Fruit fly (Drosophila melanogaster) whole organism, embryonic: Measurements from ENCODE around the gene mRpS9.

ENCODE experiments used
- Adf1 ChIP-seq: fragments of 200-800 bp; sonication (Bioruptor generic); IDR thresholded peaks from 2 replicates; pipeline ENCODE4 v1.3.6; 2022; ENCODE audit warnings: missing biosample characterization, missing genetic modification characterization
- Atf-2 ChIP-seq: fragments of 200-800 bp; sonication (Bioruptor generic); optimal IDR thresholded peaks from 2 replicates; lab custom pipeline; 2016; ENCODE audit warnings: missing biosample characterization, missing genetic modification characterization
- Atf3 ChIP-seq: fragments of 200-800 bp; sonication (Bioruptor generic); optimal IDR thresholded peaks from 3 replicates; lab custom pipeline; 2016; ENCODE audit warnings: missing biosample characterization, missing genetic modification characterization
- CG10147 ChIP-seq: fragments of 200-800 bp; sonication (Bioruptor generic); optimal IDR thresholded peaks from 2 replicates; lab custom pipeline; 2019; ENCODE audit warnings: missing biosample characterization, mild to moderate bottlenecking, missing genetic modification characterization, moderate library complexity
- CG10462 ChIP-seq: fragments of 200-800 bp; sonication (Bioruptor generic); optimal IDR thresholded peaks from 2 replicates; lab custom pipeline; 2016; ENCODE audit warnings: missing biosample characterization, missing genetic modification characterization
- CG10543 ChIP-seq: fragments of 200-800 bp; sonication (Bioruptor generic); optimal IDR thresholded peaks from 3 replicates; lab custom pipeline; 2017; ENCODE audit warnings: missing biosample characterization, mild to moderate bottlenecking, missing genetic modification characterization, moderate library complexity
- CG10979 ChIP-seq: fragments of 200-800 bp; sonication (Bioruptor generic); optimal IDR thresholded peaks from 2 replicates; lab custom pipeline; 2018; ENCODE audit warnings: missing biosample characterization, mild to moderate bottlenecking, missing genetic modification characterization, moderate library complexity
- CG11696 ChIP-seq: fragments of 200-800 bp; sonication (Bioruptor generic); IDR thresholded peaks from 2 replicates; pipeline ENCODE4 v1.3.6; 2022; ENCODE audit warnings: missing biosample characterization, missing genetic modification characterization
- CG12071 ChIP-seq: fragments of 200-800 bp; sonication (Bioruptor generic); optimal IDR thresholded peaks from 3 replicates; lab custom pipeline; 2018; ENCODE audit warnings: missing biosample characterization, mild to moderate bottlenecking, missing genetic modification characterization
- CG13123 ChIP-seq: fragments of 200-800 bp; sonication (Bioruptor generic); optimal IDR thresholded peaks from 2 replicates; lab custom pipeline; 2016; ENCODE audit warnings: missing biosample characterization, missing genetic modification characterization
- CG14860 ChIP-seq: fragments of 200-800 bp; sonication (Bioruptor generic); IDR thresholded peaks from 3 replicates; pipeline ENCODE4 v1.3.6; 2022; ENCODE audit warnings: missing biosample characterization, missing genetic modification characterization; ENCODE audit not compliant: partially characterized antibody
- CG15011 ChIP-seq: fragments of 200-800 bp; sonication (Bioruptor generic); optimal IDR thresholded peaks from 3 replicates; lab custom pipeline; 2018; ENCODE audit warnings: missing biosample characterization, mild to moderate bottlenecking, missing genetic modification characterization
- CG1647 ChIP-seq: fragments of 200-800 bp; sonication (Bioruptor generic); optimal IDR thresholded peaks from 3 replicates; lab custom pipeline; 2016; ENCODE audit warnings: missing biosample characterization, missing genetic modification characterization
- CG17186 ChIP-seq: fragments of 200-800 bp; sonication (Bioruptor generic); optimal IDR thresholded peaks from 3 replicates; lab custom pipeline; 2017; ENCODE audit warnings: missing biosample characterization, missing genetic modification reagents, missing genetic modification characterization
- CG18764 ChIP-seq: fragments of 200-800 bp; sonication (Bioruptor generic); optimal IDR thresholded peaks from 3 replicates; lab custom pipeline; 2016; ENCODE audit warnings: missing biosample characterization, missing genetic modification characterization
- CG2199 ChIP-seq: fragments of 200-800 bp; sonication (Bioruptor generic); IDR thresholded peaks from 3 replicates; pipeline ENCODE4 v1.3.6; 2022; ENCODE audit warnings: missing biosample characterization, missing genetic modification characterization
- CG32772 ChIP-seq: fragments of 200-800 bp; sonication (Bioruptor generic); IDR thresholded peaks from 2 replicates; pipeline ENCODE4 v1.3.6; 2022; ENCODE audit warnings: missing biosample characterization, missing genetic modification characterization
- CG4424 ChIP-seq: fragments of 200-800 bp; sonication (Bioruptor generic); optimal IDR thresholded peaks from 3 replicates; lab custom pipeline; 2016; ENCODE audit warnings: missing biosample characterization, missing genetic modification characterization
- CG6272 ChIP-seq: fragments of 200-800 bp; sonication (Bioruptor generic); IDR thresholded peaks from 2 replicates; pipeline ENCODE4 v1.3.6; 2022; ENCODE audit warnings: missing biosample characterization, missing genetic modification characterization
- CG6813 ChIP-seq: fragments of 200-800 bp; sonication (Bioruptor generic); optimal IDR thresholded peaks from 2 replicates; lab custom pipeline; 2017; ENCODE audit warnings: missing biosample characterization, missing genetic modification characterization, mild to moderate bottlenecking, moderate library complexity, missing genetic modification reagents
- CG7928 ChIP-seq: fragments of 200-800 bp; sonication (Bioruptor generic); optimal IDR thresholded peaks from 2 replicates; lab custom pipeline; 2017; ENCODE audit warnings: missing biosample characterization, mild to moderate bottlenecking, missing genetic modification characterization
- CG7987 ChIP-seq: fragments of 200-800 bp; sonication (Bioruptor generic); optimal IDR thresholded peaks from 2 replicates; lab custom pipeline; 2018; ENCODE audit warnings: missing biosample characterization, mild to moderate bottlenecking, missing genetic modification characterization, moderate library complexity
- CG8290 ChIP-seq, 3 experiments: fragments of 200-800 bp; sonication (Bioruptor generic); optimal IDR thresholded peaks; 2 replicates each; lab custom pipeline; 2016 to 2019; ENCODE audit warnings: missing biosample characterization in 3 of 3, missing genetic modification characterization in 3 of 3, mild to moderate bottlenecking in 2 of 3, moderate library complexity in 1 of 3
- Fer2 ChIP-seq: fragments of 200-800 bp; sonication (Bioruptor generic); optimal IDR thresholded peaks from 2 replicates; lab custom pipeline; 2018; ENCODE audit warnings: missing biosample characterization, mild to moderate bottlenecking, missing genetic modification characterization, moderate library complexity
- HLH54F ChIP-seq: fragments of 200-800 bp; sonication (Bioruptor generic); optimal IDR thresholded peaks from 3 replicates; lab custom pipeline; 2016; ENCODE audit warnings: missing biosample characterization, missing genetic modification characterization
- Kr ChIP-seq: fragments of 200-800 bp; sonication (Bioruptor generic); optimal IDR thresholded peaks from 2 replicates; lab custom pipeline; 2017; ENCODE audit warnings: missing biosample characterization, mild to moderate bottlenecking, missing genetic modification characterization
- Lhr ChIP-seq: fragments of 200-800 bp; sonication (Bioruptor generic); optimal IDR thresholded peaks from 3 replicates; lab custom pipeline; 2017; ENCODE audit warnings: mild to moderate bottlenecking, missing biosample characterization, missing genetic modification reagents, missing genetic modification characterization
- MBD-R2 ChIP-seq: fragments of 200-800 bp; sonication (Bioruptor generic); IDR thresholded peaks from 2 replicates; pipeline ENCODE4 v1.3.6; 2022; ENCODE audit warnings: missing biosample characterization, missing genetic modification characterization
- NC2α ChIP-seq: fragments of 200-800 bp; sonication (Bioruptor generic); optimal IDR thresholded peaks from 2 replicates; lab custom pipeline; 2016; ENCODE audit warnings: missing biosample characterization, missing genetic modification characterization
- NC2β ChIP-seq: fragments of 200-800 bp; sonication (Bioruptor generic); optimal IDR thresholded peaks from 2 replicates; lab custom pipeline; 2016; ENCODE audit warnings: missing biosample characterization, missing genetic modification characterization
- Ravus ChIP-seq: fragments of 200-800 bp; sonication (Bioruptor generic); IDR thresholded peaks from 2 replicates; pipeline ENCODE4 v1.3.6; 2022; ENCODE audit warnings: missing biosample characterization, missing genetic modification characterization
- Rfx ChIP-seq: fragments of 200-800 bp; sonication (Bioruptor generic); IDR thresholded peaks from 2 replicates; pipeline ENCODE4 v1.3.6; 2022; ENCODE audit warnings: missing biosample characterization, missing genetic modification characterization
- Scr ChIP-seq: fragments of 200-800 bp; sonication (Bioruptor generic); IDR thresholded peaks from 2 replicates; pipeline ENCODE4 v1.3.6; 2022; ENCODE audit warnings: missing biosample characterization, missing genetic modification characterization; ENCODE audit not compliant: partially characterized antibody
- Side ChIP-seq: fragments of 200-800 bp; sonication (Bioruptor generic); optimal IDR thresholded peaks from 2 replicates; lab custom pipeline; 2016; ENCODE audit warnings: missing biosample characterization, missing genetic modification characterization
- Sox100B ChIP-seq: fragments of 200-800 bp; sonication (Bioruptor generic); optimal IDR thresholded peaks from 3 replicates; lab custom pipeline; 2018; ENCODE audit warnings: missing biosample characterization, mild to moderate bottlenecking, missing genetic modification characterization
- Stat92E ChIP-seq, 3 experiments: fragments of >200 bp in 2 of 3; fragments of 200-800 bp in 1 of 3; sonication (Bioruptor generic) in 1 of 3; optimal IDR thresholded peaks; 2 replicates each; lab custom pipeline; 2017 to 2019; ENCODE audit warnings: missing biosample characterization in 3 of 3, missing genetic modification characterization in 3 of 3, mild to moderate bottlenecking in 1 of 3, moderate library complexity in 1 of 3
- Trl ChIP-seq, 3 experiments: fragments of >200 bp in 2 of 3; fragments of 200-800 bp in 1 of 3; sonication (Bioruptor generic) in 1 of 3; optimal IDR thresholded peaks; 2 replicates in 1 of 3; 3 replicates in 2 of 3; lab custom pipeline; 2016 to 2017; ENCODE audit warnings: missing biosample characterization in 1 of 3, missing genetic modification characterization in 1 of 3
- ab ChIP-seq: fragments of 200-800 bp; sonication (Bioruptor generic); optimal IDR thresholded peaks from 2 replicates; lab custom pipeline; 2016; ENCODE audit warnings: missing biosample characterization, missing genetic modification characterization
- bbx ChIP-seq: fragments of 200-800 bp; sonication (Bioruptor generic); IDR thresholded peaks from 2 replicates; pipeline ENCODE4 v1.3.6; 2022; ENCODE audit warnings: missing biosample characterization, missing genetic modification characterization; ENCODE audit not compliant: partially characterized antibody
- cato ChIP-seq: fragments of 200-800 bp; sonication (Bioruptor generic); optimal IDR thresholded peaks from 2 replicates; lab custom pipeline; 2016; ENCODE audit warnings: missing biosample characterization, missing genetic modification characterization, borderline replicate concordance
- chinmo ChIP-seq: fragments of 200-800 bp; sonication (Bioruptor generic); IDR thresholded peaks from 4 replicates; pipeline ENCODE4 v1.3.6; 2022; ENCODE audit warnings: missing biosample characterization, missing genetic modification characterization; ENCODE audit not compliant: partially characterized antibody
- grau ChIP-seq: fragments of 200-800 bp; optimal IDR thresholded peaks from 3 replicates; lab custom pipeline; 2019; ENCODE audit warnings: missing biosample characterization, mild to moderate bottlenecking, missing genetic modification characterization, moderate library complexity
- klu ChIP-seq: fragments of 200-800 bp; sonication (Bioruptor generic); IDR thresholded peaks from 2 replicates; pipeline ENCODE4 v1.3.6; 2022; ENCODE audit warnings: missing biosample characterization, missing genetic modification characterization
- knrl ChIP-seq: fragments of 200-800 bp; sonication (Bioruptor generic); IDR thresholded peaks from 3 replicates; pipeline ENCODE4 v1.3.6; 2022; ENCODE audit warnings: missing biosample characterization, missing genetic modification characterization; ENCODE audit not compliant: partially characterized antibody
- maf-S ChIP-seq: fragments of 200-800 bp; sonication (Bioruptor generic); optimal IDR thresholded peaks from 2 replicates; lab custom pipeline; 2016; ENCODE audit warnings: missing biosample characterization, missing genetic modification characterization
- trem ChIP-seq: fragments of 200-800 bp; optimal IDR thresholded peaks from 3 replicates; lab custom pipeline; 2019; ENCODE audit warnings: missing biosample characterization, mild to moderate bottlenecking, missing genetic modification characterization, moderate library complexity
- vfl ChIP-seq: fragments of 200-800 bp; sonication (Bioruptor generic); optimal IDR thresholded peaks from 2 replicates; lab custom pipeline; 2016; ENCODE audit warnings: missing biosample characterization, missing genetic modification characterization
- zfh2 ChIP-seq: fragments of 200-800 bp; sonication (Bioruptor generic); optimal IDR thresholded peaks from 2 replicates; lab custom pipeline; 2016; ENCODE audit warnings: missing biosample characterization, missing genetic modification characterization

mRpS9 gene

DNA sequence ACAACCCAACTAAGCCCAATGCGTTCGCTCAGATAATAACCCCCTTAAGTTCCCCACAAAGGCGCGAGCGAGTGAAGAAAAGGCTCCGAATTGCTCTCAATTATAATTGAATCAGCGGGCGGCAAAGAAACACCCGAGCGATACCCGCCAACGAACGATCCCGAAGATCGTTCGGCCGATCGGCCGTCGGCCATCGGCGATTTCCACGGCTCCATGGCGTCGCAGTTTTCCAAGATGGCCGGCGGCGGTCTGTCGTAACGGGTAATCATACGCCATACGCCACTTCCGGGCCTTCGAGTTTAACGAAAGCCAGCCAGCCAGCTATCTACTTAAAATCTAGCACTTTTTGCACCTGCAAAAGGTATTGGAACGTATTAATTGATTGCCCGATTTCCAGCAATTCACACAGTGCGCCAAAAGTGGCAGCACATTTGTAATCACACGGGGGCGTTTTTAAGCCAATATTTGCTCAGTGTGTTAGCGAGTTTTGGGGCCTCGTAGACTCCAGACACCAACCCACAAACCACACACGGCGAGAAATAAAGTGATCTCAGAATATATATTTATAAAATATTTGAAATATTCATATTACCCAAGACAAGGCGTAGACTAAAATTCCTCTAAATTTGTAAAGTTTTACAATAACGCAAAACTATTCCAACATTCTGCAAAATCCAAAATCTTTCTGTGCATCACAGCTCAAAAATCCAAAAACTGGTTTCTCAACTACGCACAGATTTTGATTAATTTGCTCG, 10.0 kb downstream of the mRpS9 start (continued):
- peak; percentile 26 for TF ChIP-seq Sox100B
- 0 out of 4 replicates have a peak, but pooled peaks have one; percentile 67 for TF ChIP-seq chinmo
- no peak for TF ChIP-seq vfl (GFP tag; lab: Kevin White, UChicago)
- TF ChIP-seq Rfx, result peak; percentile 88
- TF ChIP-seq Atf-2, result no peak
- 0 out of 2 replicates have a peak, but pooled peaks have one; percentile 13 for TF ChIP-seq CG11696 (GFP tag; lab: Robert Waterston, UW)
- TF ChIP-seq CG8290 (GFP tag; optimal IDR thresholded peaks at IDR 0.05; lab: Kevin White, UChicago), result no peak
- TF ChIP-seq CG8290 (tag; optimal IDR thresholded peaks at IDR 0.05; lab: Kevin White, UChicago), result peak; percentile 29 to 52
- TF ChIP-seq CG4424 (GFP tag; lab: Kevin White, UChicago), result no peak
- TF ChIP-seq NC2β, result no peak
- peak; percentile 12 for TF ChIP-seq CG7928
- TF ChIP-seq Atf3 (GFP tag; lab: Kevin White, UChicago), result no peak
- TF ChIP-seq CG15011 (GFP tag; lab: Kevin White, UChicago), result peak; percentile 36
- no peak for TF ChIP-seq Stat92E (GFP tag; optimal IDR thresholded peaks at IDR 0.05; lab: Kevin White, UChicago)
- TF ChIP-seq CG1647 (GFP tag; lab: Kevin White, UChicago), result no peak
- TF ChIP-seq CG10543 (GFP tag; lab: Kevin White, UChicago), result peak; percentile 69
- no peak for TF ChIP-seq CG2199 (GFP tag; lab: Robert Waterston, UW)
- TF ChIP-seq CG32772 (GFP tag; lab: Robert Waterston, UW), result no peak
- no peak for TF ChIP-seq Scr (GFP tag; lab: Robert Waterston, UW)
- peak; percentile 50; the same call in 1 of the 2 replicates for TF ChIP-seq MBD-R2 (GFP tag; lab: Robert Waterston, UW)
- no peak for TF ChIP-seq Kr (GFP tag; lab: Kevin White, UChicago)
- TF ChIP-seq cato (GFP tag; lab: Kevin White, UChicago), result no peak
- peak; percentile 13 for TF ChIP-seq CG6813 (GFP tag; lab: Kevin White, UChicago)
- no peak for TF ChIP-seq Fer2
- no peak for TF ChIP-seq CG12071 (GFP tag; lab: Kevin White, UChicago)
- TF ChIP-seq Adf1 (GFP tag; lab: Robert Waterston, UW), result no peak; the same call in 1 of the 2 replicates
- peak; percentile 47 for TF ChIP-seq zfh2
- TF ChIP-seq HLH54F (GFP tag; lab: Kevin White, UChicago), result no peak
- no peak for TF ChIP-seq ab (GFP tag; lab: Kevin White, UChicago)
- no peak for TF ChIP-seq CG17186 (GFP tag; lab: Kevin White, UChicago)
- TF ChIP-seq CG13123 (GFP tag; lab: Kevin White, UChicago), result no peak
- no peak for TF ChIP-seq knrl (GFP tag; lab: Robert Waterston, UW)
- TF ChIP-seq CG7987 (GFP tag; lab: Kevin White, UChicago), result peak; percentile 49
- peak; percentile 31 for TF ChIP-seq grau (tag; lab: Kevin White, UChicago)
- TF ChIP-seq CG10979, result no peak
- TF ChIP-seq Side (GFP tag; lab: Kevin White, UChicago), result no peak
- TF ChIP-seq CG6272 (GFP tag; lab: Robert Waterston, UW), result no peak
- TF ChIP-seq CG18764, result no peak
- TF ChIP-seq Trl (optimal IDR thresholded peaks at IDR 0.05; lab: Kevin White, UChicago), result no peak
- no peak for TF ChIP-seq Trl (GFP tag; optimal IDR thresholded peaks at IDR 0.05; lab: Kevin White, UChicago)
- no peak for TF ChIP-seq bbx (GFP tag; lab: Robert Waterston, UW)
- no peak for TF ChIP-seq maf-S (GFP tag; lab: Kevin White, UChicago)
- TF ChIP-seq CG10147, result peak; percentile 57
- no peak for TF ChIP-seq trem (tag; lab: Kevin White, UChicago)
- TF ChIP-seq NC2α (GFP tag; lab: Kevin White, UChicago), result no peak
- no peak for TF ChIP-seq Lhr (GFP tag; lab: Kevin White, UChicago)
- TF ChIP-seq CG10462, result no peak
- TF ChIP-seq CG14860, result no peak
- TF ChIP-seq klu (GFP tag; lab: Robert Waterston, UW), result 0 out of 2 replicates have a peak, but pooled peaks have one; percentile 32
- no peak for TF ChIP-seq Ravus
